Worm (Caenorhabditis elegans): ENCODE data around the gene htp-2.

- TF ChIP-seq flt-1 (GFP tag; IDR thresholded peaks at IDR 0.05) (no peak), T22C8.4 (GFP tag; IDR thresholded peaks at IDR 0.05) (no peak), ztf-23 (GFP tag; IDR thresholded peaks at IDR 0.05) (no peak), klf-2 (GFP tag; conservative IDR thresholded peaks at IDR 0.05) (no peak)
Measured at ce11 chrIV:6376473-6377115, 42.7 kb upstream of the htp-2 start, which contains the start of the genes hrpf-2 and bli-6.
